Worm (Caenorhabditis elegans) whole organism, L2 larva: ENCODE results near the gene dsl-3.

Experiments
- C34F6.9 ChIP-seq: fragments of 150-350 bp; optimal IDR thresholded peaks from 2 replicates; lab custom pipeline; 2014; ENCODE audit warnings: missing biosample characterization, missing genetic modification characterization
- F13H6.1 ChIP-seq: sonication (generic microtip); optimal IDR thresholded peaks from 2 replicates; lab custom pipeline; 2016; ENCODE audit warnings: missing genetic modification characterization, missing compliant biosample characterization
- R02D3.7 ChIP-seq: fragments of 150-350 bp; optimal IDR thresholded peaks from 2 replicates; lab custom pipeline; 2014; ENCODE audit warnings: missing biosample characterization, missing genetic modification characterization
- ZK546.5 ChIP-seq: sonication (generic microtip); optimal IDR thresholded peaks from 2 replicates; lab custom pipeline; 2017; ENCODE audit warnings: missing biosample characterization, missing genetic modification characterization
- aly-2 ChIP-seq: fragments of 150-350 bp; optimal IDR thresholded peaks from 2 replicates; lab custom pipeline; 2014; ENCODE audit warnings: missing biosample characterization, missing genetic modification characterization
- blmp-1 ChIP-seq: sonication (generic microtip); optimal IDR thresholded peaks from 2 replicates; lab custom pipeline; 2017; ENCODE audit warnings: missing genetic modification characterization, mild to moderate bottlenecking, missing compliant biosample characterization, antibody characterized with exemption, moderate library complexity; ENCODE audit not compliant: insufficient read depth
- ceh-16 ChIP-seq: fragments of 150-350 bp; optimal IDR thresholded peaks from 2 replicates; lab custom pipeline; 2014; ENCODE audit warnings: missing biosample characterization, missing genetic modification characterization
- ceh-82 ChIP-seq: fragments of 150-350 bp; optimal IDR thresholded peaks from 2 replicates; lab custom pipeline; 2014; ENCODE audit warnings: missing biosample characterization, missing genetic modification characterization
- crh-2 ChIP-seq: sonication (generic microtip); optimal IDR thresholded peaks from 2 replicates; lab custom pipeline; 2017; ENCODE audit warnings: missing biosample characterization, missing genetic modification characterization
- dmd-4 ChIP-seq: sonication (generic microtip); optimal IDR thresholded peaks from 2 replicates; lab custom pipeline; 2017; ENCODE audit warnings: missing biosample characterization, missing genetic modification characterization
- egl-27 ChIP-seq: sonication (generic microtip); optimal IDR thresholded peaks from 3 replicates; lab custom pipeline; 2017; ENCODE audit warnings: missing biosample characterization, missing genetic modification reagents, missing genetic modification characterization
- elt-1 ChIP-seq: fragments of 150-350 bp; optimal IDR thresholded peaks from 2 replicates; lab custom pipeline; 2014; ENCODE audit warnings: missing biosample characterization, missing genetic modification characterization
- elt-3 ChIP-seq: sonication (generic microtip); optimal IDR thresholded peaks from 2 replicates; lab custom pipeline; 2017; ENCODE audit warnings: missing biosample characterization, missing genetic modification characterization
- gmeb-1 ChIP-seq: fragments of 150-350 bp; optimal IDR thresholded peaks from 2 replicates; lab custom pipeline; 2014; ENCODE audit warnings: missing biosample characterization, missing genetic modification characterization
- lin-11 ChIP-seq: fragments of 150-350 bp; sonication (generic microtip); optimal IDR thresholded peaks from 2 replicates; lab custom pipeline; 2014; ENCODE audit warnings: missing biosample characterization, missing genetic modification characterization, inconsistent platforms, mixed read lengths
- lsy-2 ChIP-seq, 2 experiments: fragments of 150-350 bp in 1 of 2; sonication (generic microtip) in 1 of 2; optimal IDR thresholded peaks; 2 replicates each; lab custom pipeline; 2014 to 2017; ENCODE audit warnings: missing biosample characterization in 2 of 2, missing genetic modification characterization in 2 of 2
- mab-5 ChIP-seq: fragments of 150-350 bp; optimal IDR thresholded peaks from 2 replicates; lab custom pipeline; 2014; ENCODE audit warnings: missing biosample characterization, missing genetic modification characterization
- mbf-1 ChIP-seq: sonication (generic microtip); optimal IDR thresholded peaks from 2 replicates; lab custom pipeline; 2017; ENCODE audit warnings: missing biosample characterization, missing genetic modification characterization
- mdl-1 ChIP-seq, 2 experiments: fragments of 150-350 bp in 1 of 2; sonication (generic microtip) in 1 of 2; optimal IDR thresholded peaks; 2 replicates each; lab custom pipeline; 2017; ENCODE audit warnings: missing biosample characterization in 2 of 2, missing genetic modification characterization in 2 of 2
- nhr-10 ChIP-seq: sonication (generic microtip); optimal IDR thresholded peaks from 2 replicates; lab custom pipeline; 2017; ENCODE audit warnings: missing biosample characterization, missing genetic modification characterization
- nhr-12 ChIP-seq: fragments of 150-350 bp; optimal IDR thresholded peaks from 2 replicates; lab custom pipeline; 2014; ENCODE audit warnings: missing biosample characterization, missing genetic modification characterization
- nhr-21 ChIP-seq: fragments of 150-350 bp; optimal IDR thresholded peaks from 2 replicates; lab custom pipeline; 2014; ENCODE audit warnings: missing biosample characterization, missing genetic modification characterization
- nhr-23 ChIP-seq: fragments of 150-350 bp; optimal IDR thresholded peaks from 2 replicates; lab custom pipeline; 2014; ENCODE audit warnings: missing biosample characterization, missing genetic modification reagents, missing genetic modification characterization
- nhr-237 ChIP-seq: fragments of 150-350 bp; optimal IDR thresholded peaks from 2 replicates; lab custom pipeline; 2014; ENCODE audit warnings: missing biosample characterization, missing genetic modification characterization
- nhr-25 ChIP-seq: fragments of 150-350 bp; sonication (generic microtip); optimal IDR thresholded peaks from 3 replicates; lab custom pipeline; 2014; ENCODE audit warnings: missing biosample characterization, missing genetic modification characterization
- nhr-6 ChIP-seq: fragments of 150-350 bp; optimal IDR thresholded peaks from 2 replicates; lab custom pipeline; 2014; ENCODE audit warnings: missing biosample characterization, missing genetic modification characterization
- sem-4 ChIP-seq: fragments of 150-350 bp; optimal IDR thresholded peaks from 2 replicates; lab custom pipeline; 2014; ENCODE audit warnings: missing biosample characterization, missing genetic modification reagents, missing genetic modification characterization
- skn-1 ChIP-seq: sonication (generic microtip); optimal IDR thresholded peaks from 2 replicates; lab custom pipeline; 2017; ENCODE audit warnings: missing biosample characterization, missing genetic modification characterization
- sma-3 ChIP-seq: sonication (generic microtip); optimal IDR thresholded peaks from 2 replicates; lab custom pipeline; 2016; ENCODE audit warnings: missing genetic modification reagents, missing genetic modification characterization, missing compliant biosample characterization
- sma-9 ChIP-seq, 2 experiments: fragments of 150-350 bp in 1 of 2; sonication (generic microtip) in 1 of 2; optimal IDR thresholded peaks; 2 replicates each; lab custom pipeline; 2014 to 2016; ENCODE audit warnings: missing genetic modification characterization in 2 of 2, mild to moderate bottlenecking in 1 of 2, missing biosample characterization in 1 of 2, missing compliant biosample characterization in 1 of 2, missing genetic modification reagents in 1 of 2, moderate library complexity in 1 of 2
- snpc-4 ChIP-seq: fragments of 150-350 bp; optimal IDR thresholded peaks from 2 replicates; lab custom pipeline; 2014; ENCODE audit warnings: missing biosample characterization, missing genetic modification characterization
- unc-39 ChIP-seq: fragments of 150-350 bp; optimal IDR thresholded peaks from 2 replicates; lab custom pipeline; 2014; ENCODE audit warnings: missing biosample characterization, missing genetic modification characterization
- unc-55 ChIP-seq: fragments of 150-350 bp; sonication (generic microtip); optimal IDR thresholded peaks from 3 replicates; lab custom pipeline; 2014; ENCODE audit warnings: missing biosample characterization, missing genetic modification reagents, missing genetic modification characterization
- unc-62 ChIP-seq: fragments of 150-350 bp; optimal IDR thresholded peaks from 2 replicates; lab custom pipeline; 2014; ENCODE audit warnings: missing biosample characterization, missing genetic modification reagents, missing genetic modification characterization
- ztf-1 ChIP-seq: fragments of 200-800 bp; sonication (Bioruptor generic); conservative IDR thresholded peaks from 2 replicates; pipeline ENCODE4 v1.3.6; 2022; ENCODE audit warnings: missing genetic modification characterization, missing compliant biosample characterization
- ztf-11 ChIP-seq: sonication (generic microtip); optimal IDR thresholded peaks from 2 replicates; lab custom pipeline; 2017; ENCODE audit warnings: missing biosample characterization, missing genetic modification characterization
- ztf-4 ChIP-seq: fragments of 150-350 bp; optimal IDR thresholded peaks from 2 replicates; lab custom pipeline; 2014; ENCODE audit warnings: missing biosample characterization, missing genetic modification characterization

The dsl-3 gene

DNA sequence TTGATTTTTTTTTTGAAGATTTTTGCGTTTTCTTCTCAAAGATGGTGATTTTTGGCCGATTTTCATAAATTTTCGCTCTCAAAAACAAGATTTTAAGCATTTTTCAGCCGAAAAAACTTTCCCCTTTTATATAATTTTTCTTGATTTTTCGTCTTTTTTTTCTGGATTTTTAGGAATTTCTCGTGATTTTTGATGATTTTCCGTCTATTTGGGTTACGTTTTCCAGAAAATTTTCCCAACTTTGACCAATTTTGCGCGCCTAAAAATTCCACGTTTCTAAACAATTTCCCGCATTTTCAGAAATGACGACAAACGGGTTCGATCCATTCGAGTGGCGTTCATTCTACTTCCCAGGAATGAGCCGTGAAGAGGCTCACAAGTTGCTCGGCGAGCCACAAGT, 13.1 kb upstream of the dsl-3 start, which contains the start of gene ced-2:
Gene ced-2 (plus strand): TSS at position 301 of the 400 bp plus-strand sequence.
- TF ChIP-seq unc-55 (GFP tag; lab: Kevin White, UChicago) (no peak), nhr-21 (tag; lab: Kevin White, UChicago) (no peak), unc-62 (GFP tag; lab: Kevin White, UChicago) (no peak), lin-11 (no peak)

DNA sequence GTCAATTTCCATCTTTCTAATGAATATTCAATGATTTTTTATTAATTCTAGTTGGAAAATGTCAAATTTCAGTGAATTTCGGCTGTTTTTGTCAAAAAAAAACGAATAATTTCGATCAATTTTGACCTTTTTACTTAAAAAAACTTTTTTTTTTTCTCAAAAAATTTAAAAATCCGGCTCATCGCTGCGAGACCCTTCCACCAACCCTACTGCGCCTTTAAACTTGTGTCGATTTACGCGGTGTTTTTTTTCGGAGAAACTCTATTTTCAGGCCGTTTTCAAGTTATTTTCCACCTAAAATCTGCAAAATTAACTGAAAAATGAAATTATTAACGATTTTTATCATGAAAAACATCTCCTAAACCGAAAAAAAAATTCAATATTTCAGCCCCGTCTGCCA, 9.3 kb upstream of the dsl-3 start:
- TF ChIP-seq nhr-237 (tag; lab: Kevin White, UChicago) (no peak), ztf-1 (GFP tag; lab: Robert Waterston, UW) (no peak), unc-62 (GFP tag; lab: Kevin White, UChicago) (no peak), lsy-2 (tag; optimal IDR thresholded peaks at IDR 0.05; lab: Kevin White, UChicago) (no peak), F13H6.1 (tag; lab: Kevin White, UChicago) (no peak), snpc-4 (no peak), ztf-4 (tag; lab: Kevin White, UChicago) (no peak), R02D3.7 (tag; lab: Kevin White, UChicago) (no peak), unc-39 (tag; lab: Kevin White, UChicago) (no peak), unc-55 (GFP tag; lab: Kevin White, UChicago) (no peak), ceh-82 (tag; lab: Kevin White, UChicago) (no peak), nhr-12 (tag; lab: Kevin White, UChicago) (no peak), elt-1 (tag; lab: Kevin White, UChicago) (no peak)

DNA sequence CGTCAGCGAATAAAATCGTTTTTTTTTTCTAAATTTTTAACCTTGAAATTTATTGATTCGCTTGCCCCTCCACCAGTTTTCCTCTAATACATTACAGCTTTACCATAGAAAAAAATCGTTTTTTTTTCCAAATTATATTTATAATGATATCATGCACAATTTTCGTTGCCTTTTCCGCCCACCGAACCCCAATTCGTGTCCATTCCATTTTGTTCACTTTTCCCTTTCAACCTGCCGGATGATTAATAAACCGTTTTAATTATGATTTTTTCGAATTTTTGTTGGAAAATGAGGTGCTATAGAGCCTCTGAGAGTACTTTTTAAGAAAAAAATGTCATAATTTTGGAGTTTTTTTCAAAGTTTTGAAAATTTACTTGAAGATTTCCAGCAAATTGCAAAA, 8.7 kb upstream of the dsl-3 start, which contains the start of gene set-23:
Gene set-23 (plus strand): TSS at position 301 of the 400 bp plus-strand sequence.
- TF ChIP-seq ztf-1 (GFP tag; lab: Robert Waterston, UW) (no peak), skn-1 (tag; lab: Kevin White, UChicago) (no peak), ztf-11 (tag; lab: Kevin White, UChicago) (no peak), nhr-6 (tag; lab: Kevin White, UChicago) (no peak), sma-9 (GFP tag; optimal IDR thresholded peaks at IDR 0.05; lab: Kevin White, UChicago) (no peak), sma-9 (tag; optimal IDR thresholded peaks at IDR 0.05; lab: Kevin White, UChicago) (no peak), elt-1 (tag; lab: Kevin White, UChicago) (no peak), mbf-1 (tag; lab: Kevin White, UChicago) (no peak), egl-27 (tag; lab: Kevin White, UChicago) (no peak), nhr-21 (tag; lab: Kevin White, UChicago) (no peak), dmd-4 (tag; lab: Kevin White, UChicago) (no peak), lsy-2 (tag; optimal IDR thresholded peaks at IDR 0.05; lab: Kevin White, UChicago) (no peak), elt-3 (tag; lab: Kevin White, UChicago) (no peak), nhr-23 (tag; lab: Kevin White, UChicago) (no peak), blmp-1 (no peak), crh-2 (tag; lab: Kevin White, UChicago) (no peak), nhr-12 (tag; lab: Kevin White, UChicago) (no peak), aly-2 (no peak), R02D3.7 (tag; lab: Kevin White, UChicago) (no peak)

DNA sequence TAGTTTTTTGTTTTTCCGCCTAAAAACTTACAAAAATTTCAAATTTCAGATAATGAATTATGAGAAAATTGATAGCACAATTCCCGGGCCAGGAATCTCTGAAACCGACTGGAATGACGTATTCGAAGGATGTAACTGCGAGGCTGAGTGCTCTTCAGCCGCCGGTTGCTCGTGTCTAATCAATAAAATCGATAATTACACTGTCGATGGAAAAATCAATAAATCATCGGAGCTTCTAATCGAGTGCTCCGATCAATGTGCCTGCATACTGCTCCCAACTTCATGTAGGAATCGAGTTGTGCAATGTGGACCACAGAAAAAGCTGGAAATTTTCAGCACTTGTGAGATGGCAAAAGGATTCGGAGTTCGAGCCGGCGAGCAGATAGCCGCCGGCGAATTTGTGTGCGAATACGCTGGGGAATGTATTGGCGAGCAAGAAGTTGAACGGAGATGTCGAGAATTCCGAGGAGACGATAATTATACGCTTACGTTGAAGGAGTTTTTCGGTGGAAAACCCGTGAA, 7.1 kb upstream of the dsl-3 start:
- TF ChIP-seq ceh-16 (tag; lab: Kevin White, UChicago) (no peak), R02D3.7 (tag; lab: Kevin White, UChicago) (no peak), nhr-21 (tag; lab: Kevin White, UChicago) (no peak), ztf-4 (tag; lab: Kevin White, UChicago) (no peak), mdl-1 (tag; optimal IDR thresholded peaks at IDR 0.05; lab: Kevin White, UChicago) (no peak), ceh-82 (tag; lab: Kevin White, UChicago) (no peak)
- TF ChIP-seq, all 48 proteins: peak for 0

DNA sequence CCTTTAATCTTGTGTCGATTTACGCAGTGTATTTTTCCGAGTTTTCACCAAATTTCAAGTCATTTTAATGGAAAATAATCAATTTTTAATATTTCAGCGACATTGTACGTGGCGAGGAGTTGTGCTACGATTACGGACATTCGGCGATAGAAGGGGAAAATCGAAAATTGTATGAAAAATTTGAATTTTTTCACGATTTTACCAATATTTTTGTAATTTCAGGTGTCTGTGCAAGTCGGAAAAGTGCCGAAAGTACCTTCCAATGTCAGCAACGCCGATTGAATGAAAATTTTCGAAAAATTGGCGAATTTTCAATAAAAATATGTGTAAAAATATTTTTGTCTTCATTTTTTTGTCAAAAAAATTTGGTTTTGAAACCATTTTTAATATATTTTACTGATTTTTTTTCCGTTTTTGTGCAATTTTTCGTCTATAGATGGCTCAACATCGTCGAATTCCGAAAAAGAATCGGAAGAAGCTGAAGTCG, 4.8 kb upstream of the dsl-3 start, which contains the start of gene Y41D4B.11:
Gene Y41D4B.11 (plus strand): TSS at position 437 of the 487 bp plus-strand sequence.
- TF ChIP-seq unc-62 (GFP tag; lab: Kevin White, UChicago), result no peak
- no peak for TF ChIP-seq ZK546.5 (tag; lab: Kevin White, UChicago)
- TF ChIP-seq R02D3.7 (tag; lab: Kevin White, UChicago), result no peak
- TF ChIP-seq skn-1 (tag; lab: Kevin White, UChicago), result no peak
- TF ChIP-seq ceh-16 (tag; lab: Kevin White, UChicago), result no peak
- TF ChIP-seq nhr-21 (tag; lab: Kevin White, UChicago), result no peak
- TF ChIP-seq C34F6.9 (tag; lab: Kevin White, UChicago), result no peak
- TF ChIP-seq nhr-6 (tag; lab: Kevin White, UChicago), result no peak
- no peak for TF ChIP-seq aly-2
- no peak for TF ChIP-seq unc-55 (GFP tag; lab: Kevin White, UChicago)
- no peak for TF ChIP-seq lin-11
- no peak for TF ChIP-seq nhr-25 (tag; lab: Kevin White, UChicago)
- no peak for TF ChIP-seq gmeb-1
- no peak for TF ChIP-seq mbf-1 (tag; lab: Kevin White, UChicago)
- TF ChIP-seq nhr-10 (tag; lab: Kevin White, UChicago), result no peak
- TF ChIP-seq mab-5 (tag; lab: Kevin White, UChicago), result no peak
- TF ChIP-seq sem-4 (tag; lab: Kevin White, UChicago), result no peak
- TF ChIP-seq elt-1 (tag; lab: Kevin White, UChicago), result no peak
- TF ChIP-seq nhr-237 (tag; lab: Kevin White, UChicago), result no peak
- no peak for TF ChIP-seq sma-3 (GFP tag; lab: Kevin White, UChicago)
